Fruit fly (Drosophila melanogaster) whole organism, embryonic: Measurements from ENCODE around the gene CG5265.

Source experiments
- Bgb ChIP-seq: fragments of 200-800 bp; sonication (Bioruptor generic); IDR thresholded peaks from 2 replicates; pipeline ENCODE4 v1.3.6; 2022; ENCODE audit warnings: missing biosample characterization, missing genetic modification characterization; ENCODE audit not compliant: partially characterized antibody
- CG2889 ChIP-seq: fragments of 200-800 bp; sonication (Bioruptor generic); IDR thresholded peaks from 3 replicates; pipeline ENCODE4 v1.3.6; 2022; ENCODE audit warnings: missing biosample characterization, missing genetic modification characterization
- ERR ChIP-seq: fragments of 200-800 bp; sonication (Bioruptor generic); optimal IDR thresholded peaks from 2 replicates; lab custom pipeline; 2016; ENCODE audit warnings: missing biosample characterization, missing genetic modification characterization
- H2.0 ChIP-seq: fragments of 200-800 bp; sonication (Bioruptor generic); IDR thresholded peaks from 2 replicates; pipeline ENCODE4 v1.3.6; 2022; ENCODE audit warnings: missing biosample characterization, missing genetic modification characterization
- pzg ChIP-seq: fragments of 200-800 bp; sonication (Bioruptor generic); optimal IDR thresholded peaks from 3 replicates; lab custom pipeline; 2018; ENCODE audit warnings: missing biosample characterization, mild to moderate bottlenecking, missing genetic modification characterization, moderate library complexity

DNA sequence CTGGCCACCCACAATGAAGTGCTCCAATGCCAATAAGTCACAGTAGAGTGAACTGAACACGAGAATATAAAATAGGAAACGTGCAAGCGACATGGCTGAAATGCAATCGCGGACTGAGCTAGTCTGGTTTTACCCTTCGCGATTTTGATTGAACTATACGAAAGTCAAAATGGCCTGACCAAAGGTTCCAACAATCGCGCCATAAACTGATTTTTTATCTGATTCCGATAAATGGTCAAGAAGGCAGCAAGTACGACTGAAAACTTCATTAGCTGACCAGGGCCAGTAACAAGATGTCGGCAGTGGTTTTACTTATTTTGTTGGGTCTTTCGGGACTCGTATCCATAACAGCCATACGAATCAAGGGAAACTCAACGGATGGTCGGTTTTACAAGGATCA, 12.0 kb upstream of the CG5265 start, which contains the start of the genes CG17477 and CG31269:
- no peak for TF ChIP-seq pzg (GFP tag; lab: Kevin White, UChicago)
- TF ChIP-seq Bgb, result no peak
- no peak for TF ChIP-seq H2.0 (GFP tag; lab: Robert Waterston, UW)
- no peak for TF ChIP-seq CG2889 (GFP tag; lab: Robert Waterston, UW)
- TF ChIP-seq ERR (GFP tag; lab: Kevin White, UChicago), result no peak
